Worm (Caenorhabditis elegans): ENCODE data around the gene T11F9.14.
"Not testable (repeated sequence)": the region's sequence is repeated elsewhere in the genome, so short reads cannot be mapped to it uniquely, and the experiment has no call there.

Gene T11F9.14

DNA sequence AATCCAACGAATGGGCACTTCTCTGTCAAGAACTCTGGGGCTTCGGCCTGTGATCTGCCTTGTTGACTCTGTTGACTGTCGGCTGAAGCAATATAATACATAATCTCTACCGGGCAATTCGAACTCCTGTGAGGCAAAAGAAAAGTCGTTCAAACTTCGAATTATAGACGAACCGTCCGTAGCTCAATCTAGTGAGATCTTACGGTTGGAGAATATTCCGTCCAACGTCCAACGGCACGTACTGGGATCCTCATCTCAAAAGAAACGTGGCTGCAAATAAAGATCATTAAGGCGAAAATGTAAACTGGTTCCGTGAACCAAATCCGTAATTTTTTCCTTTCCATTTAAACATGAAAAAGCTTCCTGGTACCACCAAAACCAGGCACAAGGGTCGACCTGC lies at the start of gene T11F9.14:
TSS of gene T11F9.14 (minus strand) at position 101 of the 400 bp plus-strand sequence.
- not testable (repeated sequence) for TF ChIP-seq med-1 (GFP tag; optimal IDR thresholded peaks at IDR 0.05; ENCODE audit: insufficient read depth); ref-1 (GFP tag; conservative IDR thresholded peaks at IDR 0.05); ztf-29 (GFP tag; IDR thresholded peaks at IDR 0.05)

DNA sequence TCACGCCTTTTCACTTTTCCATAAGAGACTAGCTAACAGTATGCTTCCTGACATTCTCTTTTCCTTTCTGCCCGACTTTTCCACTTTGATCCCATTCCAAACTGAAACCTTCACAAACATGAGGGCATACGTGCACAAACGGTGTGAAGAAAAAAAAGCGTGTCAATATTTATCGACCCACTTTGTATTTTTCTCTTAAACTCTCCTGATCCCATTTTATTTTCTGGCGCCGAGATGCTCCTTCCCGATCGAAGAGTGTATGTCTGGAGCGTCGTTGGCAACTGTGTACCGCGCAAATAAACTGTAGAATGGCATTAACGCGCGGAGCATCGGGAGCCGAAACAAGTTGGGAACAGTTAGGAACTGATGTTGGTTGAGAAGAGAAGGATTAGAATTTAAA lies 48.9 kb upstream of the T11F9.14 start:
- no peak for TF ChIP-seq tab-1 (GFP tag; IDR thresholded peaks at IDR 0.05)
- TF ChIP-seq T22C8.4 (GFP tag; IDR thresholded peaks at IDR 0.05) = no peak
- TF ChIP-seq flt-1 (GFP tag; IDR thresholded peaks at IDR 0.05) = no peak
- no peak for TF ChIP-seq med-1 (GFP tag; optimal IDR thresholded peaks at IDR 0.05; ENCODE audit: insufficient read depth)
- TF ChIP-seq klf-2 (GFP tag; conservative IDR thresholded peaks at IDR 0.05) = no peak
- no peak for TF ChIP-seq ztf-29 (GFP tag; IDR thresholded peaks at IDR 0.05)
- TF ChIP-seq ztf-23 (GFP tag; IDR thresholded peaks at IDR 0.05) = no peak
- TF ChIP-seq ref-1 (GFP tag; conservative IDR thresholded peaks at IDR 0.05) = no peak
- no peak for TF ChIP-seq cog-1 (tag; optimal IDR thresholded peaks at IDR 0.05)

DNA sequence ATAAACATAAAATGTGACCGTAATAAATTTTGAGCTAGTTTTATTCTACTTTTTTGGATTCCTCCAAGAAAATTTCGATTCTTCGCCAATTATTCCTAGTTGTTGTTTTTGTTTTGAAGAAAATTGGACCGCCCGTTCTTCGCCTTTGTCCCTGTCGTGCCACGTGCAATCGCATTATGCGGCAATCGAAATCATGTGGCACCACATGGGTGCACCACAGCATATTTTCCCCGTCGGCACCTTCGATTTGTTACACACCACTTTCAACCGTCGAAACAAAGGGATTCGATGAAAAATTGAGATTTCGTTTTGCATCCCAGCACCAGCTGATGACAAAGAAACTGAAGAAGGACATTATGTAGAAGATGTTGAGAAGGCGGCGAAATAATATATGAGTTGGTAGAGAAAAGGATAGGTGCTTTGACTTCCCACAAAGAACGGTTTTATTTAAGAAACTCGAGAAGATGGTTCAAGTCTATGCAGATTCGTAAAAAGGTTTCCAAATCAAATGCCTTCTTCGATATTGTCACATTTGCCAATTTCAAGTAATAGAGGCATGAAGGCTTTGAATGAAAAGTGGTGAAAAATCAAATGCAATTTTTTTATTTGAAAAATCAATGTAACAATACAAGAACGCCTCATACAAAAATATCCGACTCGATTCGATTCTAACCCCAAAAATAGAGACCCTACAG lies 48.1 kb upstream of the T11F9.14 start:
- TF ChIP-seq klf-2 (GFP tag; conservative IDR thresholded peaks at IDR 0.05) (no peak), ref-1 (GFP tag; conservative IDR thresholded peaks at IDR 0.05) (no peak), ztf-23 (GFP tag; IDR thresholded peaks at IDR 0.05) (no peak), tab-1 (GFP tag; IDR thresholded peaks at IDR 0.05) (no peak), T22C8.4 (GFP tag; IDR thresholded peaks at IDR 0.05) (no peak), ztf-29 (GFP tag; IDR thresholded peaks at IDR 0.05) (no peak), med-1 (GFP tag; optimal IDR thresholded peaks at IDR 0.05; ENCODE audit: insufficient read depth) (no peak), cog-1 (tag; optimal IDR thresholded peaks at IDR 0.05) (no peak), flt-1 (GFP tag; IDR thresholded peaks at IDR 0.05) (no peak)

- TF ChIP-seq cog-1 (tag; optimal IDR thresholded peaks at IDR 0.05) (no peak), med-1 (GFP tag; optimal IDR thresholded peaks at IDR 0.05; ENCODE audit: insufficient read depth) (no peak), ref-1 (GFP tag; conservative IDR thresholded peaks at IDR 0.05) (no peak), flt-1 (GFP tag; IDR thresholded peaks at IDR 0.05) (no peak), ztf-23 (GFP tag; IDR thresholded peaks at IDR 0.05) (no peak), ztf-29 (GFP tag; IDR thresholded peaks at IDR 0.05) (no peak), T22C8.4 (GFP tag; IDR thresholded peaks at IDR 0.05) (no peak), klf-2 (GFP tag; conservative IDR thresholded peaks at IDR 0.05) (no peak), tab-1 (GFP tag; IDR thresholded peaks at IDR 0.05) (no peak)
Measured at ce11 chrV:11527531-11527930, 46.9 kb upstream of the T11F9.14 start, which contains the start of gene ccch-1. Gene ccch-1, plus strand, starts transcription at chrV:11527831.

ce11 chrV:11526927-11527491 lies 46.4 kb upstream of the T11F9.14 start:
- no peak for TF ChIP-seq ref-1 (GFP tag; conservative IDR thresholded peaks at IDR 0.05)
- no peak for TF ChIP-seq ztf-29 (GFP tag; IDR thresholded peaks at IDR 0.05)
- no peak for TF ChIP-seq tab-1 (GFP tag; IDR thresholded peaks at IDR 0.05)
- no peak for TF ChIP-seq klf-2 (GFP tag; conservative IDR thresholded peaks at IDR 0.05)
- TF ChIP-seq T22C8.4 (GFP tag; IDR thresholded peaks at IDR 0.05) = no peak
- TF ChIP-seq ztf-23 (GFP tag; IDR thresholded peaks at IDR 0.05) = no peak
- no peak for TF ChIP-seq flt-1 (GFP tag; IDR thresholded peaks at IDR 0.05)
- no peak for TF ChIP-seq cog-1 (tag; optimal IDR thresholded peaks at IDR 0.05)
- TF ChIP-seq med-1 (GFP tag; optimal IDR thresholded peaks at IDR 0.05; ENCODE audit: insufficient read depth) = no peak

DNA sequence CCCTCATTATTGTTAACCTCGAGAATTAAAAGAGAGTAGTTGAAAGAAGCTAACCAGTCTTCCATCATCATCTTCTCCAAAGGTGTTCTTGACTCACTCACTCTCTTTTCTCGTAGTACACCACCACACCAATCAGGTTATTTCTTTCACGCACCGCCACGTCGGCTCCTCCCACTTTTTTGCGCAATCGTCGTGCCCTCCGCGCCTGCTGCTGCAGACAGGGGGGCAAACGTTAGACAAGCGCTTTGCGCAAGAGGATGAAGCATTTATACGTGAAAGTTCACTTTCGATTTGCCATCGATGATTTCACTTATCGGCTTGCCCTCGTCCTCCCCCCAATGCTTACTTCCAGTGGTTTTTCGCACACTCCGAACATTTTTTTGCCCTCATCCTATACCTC lies 44.7 kb upstream of the T11F9.14 start:
- no peak for TF ChIP-seq ref-1 (GFP tag; conservative IDR thresholded peaks at IDR 0.05)
- no peak for TF ChIP-seq med-1 (GFP tag; optimal IDR thresholded peaks at IDR 0.05; ENCODE audit: insufficient read depth)
- no peak for TF ChIP-seq tab-1 (GFP tag; IDR thresholded peaks at IDR 0.05)
- no peak for TF ChIP-seq cog-1 (tag; optimal IDR thresholded peaks at IDR 0.05)

ce11 chrV:11521448-11521847 lies 40.8 kb upstream of the T11F9.14 start, which contains the start of gene pafo-1:
Gene pafo-1, plus strand, starts transcription at chrV:11521703.
- TF ChIP-seq cog-1 (tag; optimal IDR thresholded peaks at IDR 0.05) (peak; percentile 52), tab-1 (GFP tag; IDR thresholded peaks at IDR 0.05) (peak; percentile 30; the same call in 1 of the 2 replicates), ztf-23 (GFP tag; IDR thresholded peaks at IDR 0.05) (peak; percentile 78), ref-1 (GFP tag; conservative IDR thresholded peaks at IDR 0.05) (no peak), ztf-29 (GFP tag; IDR thresholded peaks at IDR 0.05) (no peak), med-1 (GFP tag; optimal IDR thresholded peaks at IDR 0.05; ENCODE audit: insufficient read depth) (peak; percentile 27), flt-1 (GFP tag; IDR thresholded peaks at IDR 0.05) (peak; percentile 67; the same call in 1 of the 2 replicates), T22C8.4 (GFP tag; IDR thresholded peaks at IDR 0.05) (no peak; the same call in 1 of the 2 replicates)

DNA sequence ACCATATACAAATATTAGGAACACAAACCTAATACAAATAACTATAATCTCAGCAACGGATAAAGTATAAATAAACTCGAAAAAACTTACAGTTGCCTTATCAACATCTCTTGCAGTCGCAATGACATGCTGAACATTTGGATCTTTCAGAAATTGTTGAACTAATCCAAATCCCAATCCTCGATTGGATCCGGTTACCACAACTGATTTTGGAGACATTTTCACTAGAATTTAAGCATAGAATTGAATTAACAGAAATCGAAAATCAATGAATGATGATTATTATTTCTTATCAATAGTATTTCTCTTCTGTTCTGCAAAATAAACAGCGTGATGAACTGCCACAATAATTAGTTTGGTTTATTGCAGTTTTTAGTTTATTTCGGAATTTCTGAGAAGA lies 39.6 kb upstream of the T11F9.14 start, which contains the start of the genes C55A6.11 and C55A6.7:
TSS of gene C55A6.11 (plus strand) at position 301 of the 400 bp plus-strand sequence.
TSS of gene C55A6.7 (minus strand) at position 316 of the 400 bp plus-strand sequence.
- no peak for TF ChIP-seq cog-1 (tag; optimal IDR thresholded peaks at IDR 0.05)
- TF ChIP-seq T22C8.4 (GFP tag; IDR thresholded peaks at IDR 0.05) = no peak

ce11 chrV:11517789-11518188 lies 37.2 kb upstream of the T11F9.14 start, which contains the start of gene C55A6.4:
Gene C55A6.4, minus strand, starts transcription at chrV:11517889.
- TF ChIP-seq med-1 (GFP tag; optimal IDR thresholded peaks at IDR 0.05; ENCODE audit: insufficient read depth) (no peak), tab-1 (GFP tag; IDR thresholded peaks at IDR 0.05) (no peak)

- TF ChIP-seq ztf-29 (GFP tag; IDR thresholded peaks at IDR 0.05) (no peak), cog-1 (tag; optimal IDR thresholded peaks at IDR 0.05) (no peak), klf-2 (GFP tag; conservative IDR thresholded peaks at IDR 0.05) (no peak), ztf-23 (GFP tag; IDR thresholded peaks at IDR 0.05) (no peak), T22C8.4 (GFP tag; IDR thresholded peaks at IDR 0.05) (no peak), tab-1 (GFP tag; IDR thresholded peaks at IDR 0.05) (no peak), ref-1 (GFP tag; conservative IDR thresholded peaks at IDR 0.05) (no peak), flt-1 (GFP tag; IDR thresholded peaks at IDR 0.05) (no peak)
Measured at ce11 chrV:11516141-11516591, 35.5 kb upstream of the T11F9.14 start, which contains the start of gene sdz-8. Gene sdz-8, minus strand, starts transcription at chrV:11516191.
